Worm (Caenorhabditis elegans): ENCODE measurements around the gene K07F5.8.

Gene K07F5.8

DNA sequence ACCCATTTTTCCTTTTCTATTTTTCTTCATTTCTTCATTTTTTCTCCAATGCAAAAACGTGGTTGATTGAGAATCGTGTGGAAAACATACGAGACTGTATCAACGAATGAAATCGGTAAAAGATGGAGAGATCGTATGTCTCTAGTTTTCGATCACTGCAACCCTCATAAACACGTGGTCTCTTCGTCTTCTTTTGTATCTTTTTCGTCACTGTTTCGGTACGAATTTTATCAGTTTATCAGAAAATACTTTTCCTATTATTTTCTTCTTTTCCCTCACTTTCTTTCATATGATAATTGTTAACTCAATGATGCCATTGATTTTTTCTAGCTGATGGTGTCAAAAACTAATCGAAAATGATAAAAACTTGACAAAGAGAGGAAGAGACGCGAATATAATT lies 26.1 kb upstream of the K07F5.8 start (continued):
- TF ChIP-seq arid-1 (GFP tag; conservative IDR thresholded peaks at IDR 0.05) (no peak), D1046.2 (GFP tag; IDR thresholded peaks at IDR 0.05) (no peak), mdt-29 (GFP tag; IDR thresholded peaks at IDR 0.05) (no peak), ceh-82 (tag; optimal IDR thresholded peaks at IDR 0.05) (no peak), nhr-42 (GFP tag; IDR thresholded peaks at IDR 0.05) (no peak), lir-3 (tag; optimal IDR thresholded peaks at IDR 0.05) (no peak), pha-4 (GFP tag; IDR thresholded peaks at IDR 0.05) (no peak), pha-4 (tag; optimal IDR thresholded peaks at IDR 0.05) (no peak), F10B5.3 (tag; optimal IDR thresholded peaks at IDR 0.05) (no peak), spr-1 (tag; optimal IDR thresholded peaks at IDR 0.05) (no peak), lin-15B (tag; optimal IDR thresholded peaks at IDR 0.05) (no peak), unc-130 (GFP tag; optimal IDR thresholded peaks at IDR 0.05) (no peak), nhr-48 (tag; optimal IDR thresholded peaks at IDR 0.05) (peak; percentile 81)

DNA sequence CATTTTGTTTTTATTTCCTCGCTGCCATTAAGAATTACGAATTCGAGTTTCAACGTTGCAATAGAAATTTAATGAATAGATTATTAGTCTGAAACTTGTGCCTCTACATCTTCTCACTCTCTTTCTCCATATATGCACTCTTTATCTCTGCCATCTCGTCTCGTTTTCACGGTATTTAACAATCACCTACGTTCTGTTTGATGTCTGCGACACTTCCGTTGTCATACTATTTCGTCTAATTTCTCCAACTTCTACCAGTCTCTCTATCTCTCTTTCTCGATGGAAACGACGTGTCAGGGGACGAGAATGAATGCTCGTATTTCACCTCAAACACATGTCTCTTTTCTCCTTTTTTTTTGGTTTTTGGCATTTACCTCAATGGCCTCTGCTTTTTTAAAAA lies 24.3 kb upstream of the K07F5.8 start:
- no peak for TF ChIP-seq lin-15B (tag; optimal IDR thresholded peaks at IDR 0.05)
- peak; percentile 17 for TF ChIP-seq nhr-77 (tag; optimal IDR thresholded peaks at IDR 0.05)
- no peak for TF ChIP-seq aly-2 (tag; optimal IDR thresholded peaks at IDR 0.05)
- TF ChIP-seq zip-11 (GFP tag; IDR thresholded peaks at IDR 0.05) = no peak
- no peak for TF ChIP-seq lin-39 (tag; optimal IDR thresholded peaks at IDR 0.05)
- TF ChIP-seq pha-4 (GFP tag; IDR thresholded peaks at IDR 0.05) = no peak
- no peak for TF ChIP-seq pha-4 (tag; optimal IDR thresholded peaks at IDR 0.05)
- no peak for TF ChIP-seq nhr-76 (tag; optimal IDR thresholded peaks at IDR 0.05)
- no peak for TF ChIP-seq unc-39 (tag; optimal IDR thresholded peaks at IDR 0.05)
- TF ChIP-seq madf-5 (GFP tag; IDR thresholded peaks at IDR 0.05) = no peak
- peak in 1 of 2 experiments; percentile 8 for TF ChIP-seq hif-1 (tag; optimal IDR thresholded peaks at IDR 0.05)
- TF ChIP-seq F44E2.7 (GFP tag; IDR thresholded peaks at IDR 0.05) = no peak
- TF ChIP-seq set-16 (GFP tag; IDR thresholded peaks at IDR 0.05) = no peak
- no peak for TF ChIP-seq F26F4.8 (GFP tag; conservative IDR thresholded peaks at IDR 0.05)
- peak in 1 of 2 experiments; percentile 14 for TF ChIP-seq unc-62 (GFP tag; optimal IDR thresholded peaks at IDR 0.05 in 1 of 2)
- no peak for TF ChIP-seq unc-62 (tag; optimal IDR thresholded peaks at IDR 0.05)
- no peak for TF ChIP-seq nhr-10 (tag; optimal IDR thresholded peaks at IDR 0.05)
- no peak for TF ChIP-seq egl-43 (GFP tag; IDR thresholded peaks at IDR 0.05)
- no peak for TF ChIP-seq Y75B8A.6 (GFP tag; IDR thresholded peaks at IDR 0.05)
- TF ChIP-seq pqm-1 (tag; optimal IDR thresholded peaks at IDR 0.05) = peak; percentile 9
- TF ChIP-seq mdl-1 (tag; optimal IDR thresholded peaks at IDR 0.05) = peak; percentile 26 to 55
- no peak for TF ChIP-seq tag-97 (GFP tag; IDR thresholded peaks at IDR 0.05)
- TF ChIP-seq nhr-28 (tag; optimal IDR thresholded peaks at IDR 0.05) = peak; percentile 39
- TF ChIP-seq ZK337.2 (GFP tag; IDR thresholded peaks at IDR 0.05) = no peak
- no peak for TF ChIP-seq nhr-102 (tag; optimal IDR thresholded peaks at IDR 0.05)
- no peak for TF ChIP-seq ztf-7 (tag; optimal IDR thresholded peaks at IDR 0.05)
- TF ChIP-seq lsy-2 (tag; optimal IDR thresholded peaks at IDR 0.05) = peak in 1 of 2 experiments; percentile 46
- TF ChIP-seq dmd-9 (GFP tag; IDR thresholded peaks at IDR 0.05) = no peak
- TF ChIP-seq ama-1 (optimal IDR thresholded peaks at IDR 0.05) = no peak
- no peak for TF ChIP-seq skn-1 (tag; optimal IDR thresholded peaks at IDR 0.05)
- TF ChIP-seq ces-1 (GFP tag; optimal IDR thresholded peaks at IDR 0.05) = no peak
- no peak for TF ChIP-seq ZK546.5 (tag; optimal IDR thresholded peaks at IDR 0.05)
- TF ChIP-seq fos-1 (tag; optimal IDR thresholded peaks at IDR 0.05) = no peak
- no peak for TF ChIP-seq ceh-62 (tag; optimal IDR thresholded peaks at IDR 0.05)
- no peak for TF ChIP-seq nhr-41 (GFP tag; IDR thresholded peaks at IDR 0.05)
- TF ChIP-seq mep-1 (tag; optimal IDR thresholded peaks at IDR 0.05) = peak; percentile 66
- TF ChIP-seq daf-12 (tag; optimal IDR thresholded peaks at IDR 0.05) = no peak
- TF ChIP-seq daf-16 (GFP tag; optimal IDR thresholded peaks at IDR 0.05) = no peak
- TF ChIP-seq daf-16 (tag; optimal IDR thresholded peaks at IDR 0.05) = peak; percentile 42
- no peak for TF ChIP-seq zag-1 (tag; optimal IDR thresholded peaks at IDR 0.05)
- no peak for TF ChIP-seq lir-3 (tag; optimal IDR thresholded peaks at IDR 0.05)
- TF ChIP-seq arid-1 (GFP tag; conservative IDR thresholded peaks at IDR 0.05) = no peak
- peak; percentile 60 for TF ChIP-seq aha-1 (tag)
- no peak for TF ChIP-seq nhr-111 (GFP tag; optimal IDR thresholded peaks at IDR 0.05)
- TF ChIP-seq zfp-2 (tag; optimal IDR thresholded peaks at IDR 0.05) = no peak
